Worm (Caenorhabditis elegans) whole organism, L3 larva: ENCODE measurements around the gene fbxa-172.
A peak's percentile ranks its signal among the peaks of the same experiment; 100 is the strongest.

Experiments
- R02D3.7 ChIP-seq: fragments of 150-350 bp; optimal IDR thresholded peaks from 2 replicates; lab custom pipeline; 2014; ENCODE audit warnings: missing biosample characterization, missing genetic modification characterization
- aly-2 ChIP-seq: fragments of 150-350 bp; optimal IDR thresholded peaks from 2 replicates; lab custom pipeline; 2014; ENCODE audit warnings: missing biosample characterization, missing genetic modification characterization
- ama-1 ChIP-seq: fragments of 150-350 bp; optimal IDR thresholded peaks from 2 replicates; lab custom pipeline; 2018
- ceh-16 ChIP-seq: sonication (generic microtip); optimal IDR thresholded peaks from 2 replicates; lab custom pipeline; 2017; ENCODE audit warnings: missing biosample characterization, missing genetic modification characterization
- ceh-28 ChIP-seq: fragments of 150-350 bp; optimal IDR thresholded peaks from 2 replicates; lab custom pipeline; 2014; ENCODE audit warnings: missing biosample characterization, missing genetic modification reagents, missing genetic modification characterization
- ceh-82 ChIP-seq: fragments of 150-350 bp; optimal IDR thresholded peaks from 2 replicates; lab custom pipeline; 2014; ENCODE audit warnings: missing biosample characterization, missing genetic modification characterization
- ceh-9 ChIP-seq: sonication (generic microtip); optimal IDR thresholded peaks from 2 replicates; lab custom pipeline; 2018; ENCODE audit warnings: missing biosample characterization, missing genetic modification characterization
- daf-12 ChIP-seq: fragments of 150-350 bp; optimal IDR thresholded peaks from 2 replicates; lab custom pipeline; 2014; ENCODE audit warnings: missing biosample characterization, missing genetic modification reagents, missing genetic modification characterization
- egl-27 ChIP-seq: sonication (generic microtip); optimal IDR thresholded peaks from 4 replicates; lab custom pipeline; 2017; ENCODE audit warnings: missing biosample characterization, missing genetic modification reagents, missing genetic modification characterization
- egl-5 ChIP-seq: fragments of 150-350 bp; optimal IDR thresholded peaks from 2 replicates; lab custom pipeline; 2017; ENCODE audit warnings: missing biosample characterization, missing genetic modification reagents, missing genetic modification characterization, inconsistent platforms
- elt-2 ChIP-seq: sonication (generic microtip); optimal IDR thresholded peaks from 2 replicates; lab custom pipeline; 2016; ENCODE audit warnings: missing genetic modification reagents, mild to moderate bottlenecking, missing genetic modification characterization, missing compliant biosample characterization
- eor-1 ChIP-seq, 2 experiments: fragments of 150-350 bp; optimal IDR thresholded peaks; 2 replicates each; lab custom pipeline; 2014 to 2018; ENCODE audit warnings: missing biosample characterization in 2 of 2, missing genetic modification characterization in 2 of 2
- fkh-2 ChIP-seq: fragments of 150-350 bp; optimal IDR thresholded peaks from 2 replicates; lab custom pipeline; 2014; ENCODE audit warnings: missing biosample characterization, missing genetic modification reagents, missing genetic modification characterization
- jun-1 ChIP-seq: fragments of 150-350 bp; optimal IDR thresholded peaks from 2 replicates; lab custom pipeline; 2014; ENCODE audit warnings: missing biosample characterization, missing genetic modification reagents, missing genetic modification characterization
- lin-15B ChIP-seq: fragments of 150-350 bp; optimal IDR thresholded peaks from 2 replicates; lab custom pipeline; 2014; ENCODE audit warnings: missing biosample characterization, missing genetic modification characterization
- mdl-1 ChIP-seq: fragments of 150-350 bp; optimal IDR thresholded peaks from 2 replicates; lab custom pipeline; 2014; ENCODE audit warnings: missing biosample characterization, missing genetic modification characterization
- mml-1 ChIP-seq: fragments of 150-350 bp; sonication (generic microtip); optimal IDR thresholded peaks from 3 replicates; lab custom pipeline; 2014; ENCODE audit warnings: missing biosample characterization, missing genetic modification characterization
- nfya-1 ChIP-seq: sonication (generic microtip); optimal IDR thresholded peaks from 2 replicates; lab custom pipeline; 2017; ENCODE audit warnings: missing genetic modification characterization, mild to moderate bottlenecking, missing compliant biosample characterization, antibody characterized with exemption, moderate library complexity; ENCODE audit not compliant: insufficient read depth
- nhr-12 ChIP-seq: fragments of 150-350 bp; optimal IDR thresholded peaks from 2 replicates; lab custom pipeline; 2014; ENCODE audit warnings: missing biosample characterization, missing genetic modification characterization
- nhr-23 ChIP-seq: fragments of 150-350 bp; optimal IDR thresholded peaks from 2 replicates; lab custom pipeline; 2014; ENCODE audit warnings: missing biosample characterization, missing genetic modification reagents, missing genetic modification characterization
- nhr-237 ChIP-seq: fragments of 150-350 bp; optimal IDR thresholded peaks from 2 replicates; lab custom pipeline; 2014; ENCODE audit warnings: missing biosample characterization, missing genetic modification characterization
- nhr-25 ChIP-seq: sonication (generic microtip); optimal IDR thresholded peaks from 2 replicates; lab custom pipeline; 2017; ENCODE audit warnings: missing biosample characterization, missing genetic modification characterization
- nhr-28 ChIP-seq: fragments of 150-350 bp; optimal IDR thresholded peaks from 2 replicates; lab custom pipeline; 2014; ENCODE audit warnings: missing biosample characterization, missing genetic modification characterization
- nhr-67 ChIP-seq: fragments of 150-350 bp; optimal IDR thresholded peaks from 2 replicates; lab custom pipeline; 2014; ENCODE audit warnings: missing biosample characterization, missing genetic modification characterization
- nhr-77 ChIP-seq: fragments of 150-350 bp; optimal IDR thresholded peaks from 2 replicates; lab custom pipeline; 2014; ENCODE audit warnings: missing biosample characterization, missing genetic modification characterization
- pha-4 ChIP-seq: fragments of 150-350 bp; optimal IDR thresholded peaks from 2 replicates; lab custom pipeline; 2014; ENCODE audit warnings: missing biosample characterization, missing genetic modification reagents, missing genetic modification characterization
- pqm-1 ChIP-seq: fragments of 150-350 bp; optimal IDR thresholded peaks from 2 replicates; lab custom pipeline; 2017; ENCODE audit warnings: missing biosample characterization, missing genetic modification characterization, inconsistent platforms
- sea-2 ChIP-seq: fragments of 150-350 bp; sonication (generic microtip); optimal IDR thresholded peaks from 4 replicates; lab custom pipeline; 2014; ENCODE audit warnings: missing biosample characterization, missing genetic modification reagents, missing genetic modification characterization
- skn-1 ChIP-seq: fragments of 150-350 bp; optimal IDR thresholded peaks from 2 replicates; lab custom pipeline; 2014; ENCODE audit warnings: missing biosample characterization, missing genetic modification characterization
- snpc-4 ChIP-seq: fragments of 150-350 bp; optimal IDR thresholded peaks from 2 replicates; lab custom pipeline; 2014; ENCODE audit warnings: missing biosample characterization, missing genetic modification characterization
- tbx-2 ChIP-seq: sonication (generic microtip); optimal IDR thresholded peaks from 2 replicates; lab custom pipeline; 2016; ENCODE audit warnings: mild to moderate bottlenecking, missing genetic modification characterization, missing compliant biosample characterization
- unc-39 ChIP-seq: sonication (generic microtip); optimal IDR thresholded peaks from 4 replicates; lab custom pipeline; 2017; ENCODE audit warnings: missing biosample characterization, missing genetic modification characterization
- unc-62 ChIP-seq: fragments of 150-350 bp; sonication (generic microtip); optimal IDR thresholded peaks from 4 replicates; lab custom pipeline; 2014; ENCODE audit warnings: missing biosample characterization, missing genetic modification reagents, missing genetic modification characterization
- zag-1 ChIP-seq: fragments of 150-350 bp; optimal IDR thresholded peaks from 2 replicates; lab custom pipeline; 2014; ENCODE audit warnings: missing biosample characterization, missing genetic modification characterization
- ztf-11 ChIP-seq: fragments of 150-350 bp; optimal IDR thresholded peaks from 2 replicates; lab custom pipeline; 2014; ENCODE audit warnings: missing biosample characterization, missing genetic modification characterization
- ztf-4 ChIP-seq: fragments of 150-350 bp; optimal IDR thresholded peaks from 2 replicates; lab custom pipeline; 2014; ENCODE audit warnings: missing biosample characterization, missing genetic modification characterization

Gene fbxa-172

DNA sequence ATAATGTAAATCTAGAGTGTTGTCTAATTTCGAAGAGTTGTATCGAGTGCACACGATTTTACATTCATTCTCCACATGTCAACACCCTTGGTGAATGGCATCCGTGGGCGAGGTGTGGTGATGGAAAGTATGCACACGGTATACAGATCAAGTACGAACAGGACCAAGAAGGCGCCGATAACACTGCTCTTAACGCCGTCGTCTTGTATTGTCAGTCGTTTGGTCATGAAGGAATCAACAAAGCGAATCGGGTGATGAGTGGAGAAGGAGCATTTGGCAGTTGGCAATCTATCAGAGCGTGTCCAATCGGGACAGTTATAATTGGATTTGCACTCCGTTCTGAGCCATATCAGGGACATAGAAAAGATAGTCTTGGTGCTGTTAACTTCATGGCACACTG lies 25.8 kb upstream of the fbxa-172 start:
- no peak for TF ChIP-seq skn-1 (tag; lab: Kevin White, UChicago)
- TF ChIP-seq mml-1, result no peak
- TF ChIP-seq tbx-2 (tag; lab: Kevin White, UChicago), result no peak
- TF ChIP-seq snpc-4 (tag; lab: Kevin White, UChicago), result no peak
- TF ChIP-seq nhr-77 (tag; lab: Kevin White, UChicago), result no peak
- no peak for TF ChIP-seq ztf-11 (tag; lab: Kevin White, UChicago)
- TF ChIP-seq fkh-2 (tag; lab: Kevin White, UChicago), result no peak
- no peak for TF ChIP-seq nfya-1 (tag; lab: Kevin White, UChicago)
- no peak for TF ChIP-seq mdl-1 (tag; lab: Kevin White, UChicago)
- TF ChIP-seq eor-1 (tag; optimal IDR thresholded peaks at IDR 0.05; lab: Kevin White, UChicago), result no peak
- TF ChIP-seq elt-2 (tag; lab: Kevin White, UChicago), result no peak
- TF ChIP-seq aly-2 (tag; lab: Kevin White, UChicago), result no peak
- no peak for TF ChIP-seq ztf-4 (tag; lab: Kevin White, UChicago)
- no peak for TF ChIP-seq pqm-1 (tag; lab: Kevin White, UChicago)
- TF ChIP-seq nhr-12 (tag; lab: Kevin White, UChicago), result no peak
- no peak for TF ChIP-seq egl-27 (tag; lab: Kevin White, UChicago)

DNA sequence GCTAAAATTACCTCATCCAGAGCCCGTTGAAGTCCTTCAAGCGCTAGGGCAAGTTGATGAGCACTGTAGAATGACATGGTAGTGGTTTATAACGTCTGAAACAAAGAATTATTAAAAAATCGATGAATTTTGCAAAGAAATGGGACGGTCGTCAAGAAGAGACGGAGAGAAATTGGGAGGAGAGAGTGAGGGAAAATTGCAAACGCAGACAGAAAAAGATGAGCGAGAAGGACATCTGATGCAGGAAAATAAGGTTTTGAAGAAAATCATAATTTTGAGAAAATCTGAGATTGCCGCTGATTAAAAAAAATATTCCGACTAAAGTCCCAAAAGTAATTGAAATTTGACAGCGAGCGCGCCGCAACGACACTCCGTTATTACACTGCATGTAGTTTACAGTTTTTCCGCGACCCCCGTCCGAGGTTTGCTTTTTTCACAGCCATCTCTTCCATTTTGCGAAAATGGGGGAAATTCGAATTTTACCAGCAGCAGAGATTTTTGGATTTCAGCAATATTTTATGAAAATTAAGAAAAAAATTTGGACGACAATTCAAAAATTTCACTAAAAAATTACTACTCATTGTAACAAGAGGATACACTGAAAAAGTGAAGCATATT lies 20.7 kb upstream of the fbxa-172 start, which contains the start of gene C18D4.6:
Gene C18D4.6 (minus strand): TSS at position 97 of the 618 bp plus-strand sequence.
- TF ChIP-seq tbx-2 (tag; lab: Kevin White, UChicago) (no peak), pha-4 (peak; percentile 23), nhr-23 (tag; lab: Kevin White, UChicago) (no peak), lin-15B (tag; lab: Kevin White, UChicago) (peak; percentile 32)

DNA sequence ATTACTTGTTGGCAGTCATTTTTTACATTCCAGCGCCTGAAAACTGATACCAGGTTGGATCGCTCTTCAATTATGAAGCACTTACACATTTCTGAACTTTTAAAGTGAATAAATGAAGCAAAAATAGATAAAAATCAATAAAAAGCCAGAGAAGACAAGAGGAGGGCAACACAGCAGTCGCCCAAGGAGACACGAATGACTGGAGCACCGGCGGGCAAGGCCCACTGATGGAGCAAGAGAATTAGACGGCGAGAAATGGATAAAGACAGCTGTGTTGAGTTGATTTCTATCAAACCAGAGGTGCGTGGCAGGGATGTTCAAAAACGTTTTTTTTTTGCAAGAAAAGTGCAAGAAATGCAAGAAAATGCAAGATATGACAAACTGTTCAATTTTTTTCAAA lies 19.8 kb upstream of the fbxa-172 start:
- no peak for TF ChIP-seq ceh-28 (tag; lab: Kevin White, UChicago)
- TF ChIP-seq nhr-237, result no peak
- TF ChIP-seq egl-5 (tag; lab: Kevin White, UChicago), result no peak
- no peak for TF ChIP-seq egl-27 (tag; lab: Kevin White, UChicago)
- no peak for TF ChIP-seq unc-62 (GFP tag; lab: Kevin White, UChicago)
- no peak for TF ChIP-seq ceh-9
- TF ChIP-seq nhr-67 (tag; lab: Kevin White, UChicago), result no peak
- TF ChIP-seq mdl-1 (tag; lab: Kevin White, UChicago), result no peak
- TF ChIP-seq, all 47 proteins: peak for 0

- TF ChIP-seq nhr-237 (no peak), egl-27 (tag; lab: Kevin White, UChicago) (no peak), ceh-82 (no peak), R02D3.7 (tag; lab: Kevin White, UChicago) (no peak), ceh-28 (tag; lab: Kevin White, UChicago) (no peak), unc-62 (GFP tag; lab: Kevin White, UChicago) (no peak), nhr-25 (tag; lab: Kevin White, UChicago) (no peak), skn-1 (tag; lab: Kevin White, UChicago) (no peak), nhr-28 (no peak), sea-2 (GFP tag; lab: Kevin White, UChicago) (no peak), nhr-23 (tag; lab: Kevin White, UChicago) (no peak), egl-5 (tag; lab: Kevin White, UChicago) (no peak)
These were observed 18.8 kb upstream of the fbxa-172 start, which contains the start of gene srz-25 for ce11 chrV:17540295-17540694. Gene srz-25, plus strand, starts transcription at chrV:17540595.

- TF ChIP-seq zag-1 (no peak), eor-1 (tag; optimal IDR thresholded peaks at IDR 0.05; lab: Kevin White, UChicago) (no peak), jun-1 (tag; lab: Kevin White, UChicago) (no peak), skn-1 (tag; lab: Kevin White, UChicago) (no peak), nhr-28 (no peak), ama-1 (lab: Kevin White, UChicago) (no peak), ceh-16 (tag; lab: Kevin White, UChicago) (no peak), ceh-9 (no peak), ztf-11 (tag; lab: Kevin White, UChicago) (no peak), nfya-1 (tag; lab: Kevin White, UChicago) (no peak), daf-12 (tag; lab: Kevin White, UChicago) (no peak), pha-4 (no peak), fkh-2 (tag; lab: Kevin White, UChicago) (no peak), nhr-25 (tag; lab: Kevin White, UChicago) (no peak), elt-2 (tag; lab: Kevin White, UChicago) (no peak), lin-15B (tag; lab: Kevin White, UChicago) (no peak), R02D3.7 (tag; lab: Kevin White, UChicago) (no peak), unc-39 (tag; lab: Kevin White, UChicago) (no peak)
These were observed 16.7 kb upstream of the fbxa-172 start for ce11 chrV:17542304-17542703.
